Worm (Caenorhabditis elegans) whole organism, late embryonic: Measurements from ENCODE around the gene str-113.

Experiments
- C08G9.2 ChIP-seq: sonication (generic microtip); optimal IDR thresholded peaks from 2 replicates; lab custom pipeline; 2016; ENCODE audit warnings: mild to moderate bottlenecking, missing genetic modification characterization, moderate library complexity, missing compliant biosample characterization
- F13H6.1 ChIP-seq: sonication (generic microtip); optimal IDR thresholded peaks from 2 replicates; lab custom pipeline; 2016; ENCODE audit warnings: missing genetic modification characterization, missing compliant biosample characterization
- Y22D7AL.16 ChIP-seq: sonication (generic microtip); optimal IDR thresholded peaks from 2 replicates; lab custom pipeline; 2016; ENCODE audit warnings: missing genetic modification characterization, missing compliant biosample characterization
- ceh-18 ChIP-seq: sonication (generic microtip); optimal IDR thresholded peaks from 2 replicates; lab custom pipeline; 2016; ENCODE audit warnings: missing genetic modification characterization, missing compliant biosample characterization
- ceh-2 ChIP-seq: sonication (generic microtip); optimal IDR thresholded peaks from 2 replicates; lab custom pipeline; 2016; ENCODE audit warnings: missing genotype, missing genetic modification characterization, missing compliant biosample characterization
- ceh-30 ChIP-seq: fragments of 150-350 bp; optimal IDR thresholded peaks from 2 replicates; lab custom pipeline; 2014; ENCODE audit warnings: missing biosample characterization, missing genetic modification characterization
- ceh-45 ChIP-seq: fragments of 200-800 bp; sonication (Bioruptor generic); IDR thresholded peaks from 2 replicates; pipeline ENCODE4 v1.3.6; 2022; ENCODE audit warnings: missing genetic modification reagents, missing genetic modification characterization, missing compliant biosample characterization
- ceh-9 ChIP-seq: sonication (generic microtip); optimal IDR thresholded peaks from 2 replicates; lab custom pipeline; 2016; ENCODE audit warnings: mild to moderate bottlenecking, missing genetic modification characterization, inconsistent platforms, missing compliant biosample characterization
- che-1 ChIP-seq: sonication (generic microtip); optimal IDR thresholded peaks from 2 replicates; lab custom pipeline; 2016; ENCODE audit warnings: mild to moderate bottlenecking, missing genetic modification characterization, missing compliant biosample characterization
- dmd-4 ChIP-seq: sonication (generic microtip); optimal IDR thresholded peaks from 2 replicates; lab custom pipeline; 2016; ENCODE audit warnings: borderline replicate concordance, missing genetic modification characterization, missing compliant biosample characterization
- elt-2 ChIP-seq: sonication (generic microtip); optimal IDR thresholded peaks from 2 replicates; lab custom pipeline; 2016; ENCODE audit warnings: missing genetic modification reagents, missing genetic modification characterization, missing compliant biosample characterization
- ets-4 ChIP-seq: sonication (generic microtip); optimal IDR thresholded peaks from 2 replicates; lab custom pipeline; 2016; ENCODE audit warnings: missing genetic modification characterization, missing compliant biosample characterization
- fkh-10 ChIP-seq: fragments of 150-350 bp; optimal IDR thresholded peaks from 2 replicates; lab custom pipeline; 2014; ENCODE audit warnings: missing biosample characterization, missing genetic modification reagents, missing genetic modification characterization
- gmeb-2 ChIP-seq: sonication (generic microtip); optimal IDR thresholded peaks from 2 replicates; lab custom pipeline; 2016; ENCODE audit warnings: missing genetic modification characterization, inconsistent platforms, missing compliant biosample characterization
- hlh-13 ChIP-seq: fragments of 200-800 bp; sonication (Bioruptor generic); optimal IDR thresholded peaks from 2 replicates; lab custom pipeline; 2018; ENCODE audit warnings: mild to moderate bottlenecking, missing genetic modification characterization, missing compliant biosample characterization
- hlh-15 ChIP-seq: sonication (generic microtip); optimal IDR thresholded peaks from 2 replicates; lab custom pipeline; 2016; ENCODE audit warnings: missing genetic modification characterization, missing compliant biosample characterization
- hlh-30 ChIP-seq: sonication (generic microtip); optimal IDR thresholded peaks from 2 replicates; lab custom pipeline; 2017; ENCODE audit warnings: antibody characterized with exemption, missing genetic modification characterization, missing compliant biosample characterization; ENCODE audit not compliant: insufficient read depth
- hlh-6 ChIP-seq: sonication (generic microtip); optimal IDR thresholded peaks from 2 replicates; lab custom pipeline; 2016; ENCODE audit warnings: missing genotype, missing genetic modification characterization, missing compliant biosample characterization
- lim-6 ChIP-seq: sonication (generic microtip); optimal IDR thresholded peaks from 2 replicates; lab custom pipeline; 2016; ENCODE audit warnings: missing genetic modification characterization, missing compliant biosample characterization
- lin-11 ChIP-seq: fragments of 200-800 bp; sonication (Bioruptor generic); optimal IDR thresholded peaks from 2 replicates; lab custom pipeline; 2018; ENCODE audit warnings: mild to moderate bottlenecking, missing genetic modification characterization, missing compliant biosample characterization
- mec-3 ChIP-seq: sonication (generic microtip); optimal IDR thresholded peaks from 2 replicates; lab custom pipeline; 2016; ENCODE audit warnings: borderline replicate concordance, missing genetic modification characterization, missing compliant biosample characterization
- nhr-11 ChIP-seq: fragments of 150-350 bp; optimal IDR thresholded peaks from 2 replicates; lab custom pipeline; 2014; ENCODE audit warnings: missing biosample characterization, missing genetic modification characterization
- nhr-232 ChIP-seq: sonication (generic microtip); optimal IDR thresholded peaks from 2 replicates; lab custom pipeline; 2016; ENCODE audit warnings: missing genetic modification characterization, missing compliant biosample characterization
- odd-2 ChIP-seq: sonication (generic microtip); optimal IDR thresholded peaks from 2 replicates; lab custom pipeline; 2017; ENCODE audit warnings: antibody characterized with exemption, mild to moderate bottlenecking, missing genetic modification characterization, missing compliant biosample characterization
- pat-9 ChIP-seq: fragments of 200-800 bp; sonication (Bioruptor generic); optimal IDR thresholded peaks from 2 replicates; lab custom pipeline; 2018; ENCODE audit warnings: mild to moderate bottlenecking, missing genetic modification characterization, moderate library complexity, missing compliant biosample characterization
- pha-2 ChIP-seq: sonication (generic microtip); optimal IDR thresholded peaks from 2 replicates; lab custom pipeline; 2017; ENCODE audit warnings: mild to moderate bottlenecking, missing genetic modification characterization, missing compliant biosample characterization
- pqm-1 ChIP-seq: sonication (generic microtip); optimal IDR thresholded peaks from 2 replicates; lab custom pipeline; 2016; ENCODE audit warnings: missing genetic modification characterization, missing compliant biosample characterization
- rnt-1 ChIP-seq: sonication (generic microtip); optimal IDR thresholded peaks from 2 replicates; lab custom pipeline; 2016; ENCODE audit warnings: missing genetic modification characterization, missing compliant biosample characterization
- sox-2 ChIP-seq: fragments of 200-800 bp; sonication (Bioruptor generic); IDR thresholded peaks from 2 replicates; pipeline ENCODE4 v1.3.6; 2022; ENCODE audit warnings: missing genetic modification reagents, missing genetic modification characterization, missing compliant biosample characterization
- syd-9 ChIP-seq: sonication (generic microtip); optimal IDR thresholded peaks from 2 replicates; lab custom pipeline; 2016; ENCODE audit warnings: mild to moderate bottlenecking, missing genetic modification characterization, moderate library complexity, missing compliant biosample characterization
- tbx-2 ChIP-seq: sonication (generic microtip); optimal IDR thresholded peaks from 2 replicates; lab custom pipeline; 2016; ENCODE audit warnings: missing genetic modification characterization, missing compliant biosample characterization
- ttx-3 ChIP-seq: sonication (generic microtip); optimal IDR thresholded peaks from 2 replicates; lab custom pipeline; 2016; ENCODE audit warnings: missing genetic modification reagents, missing genetic modification characterization, missing compliant biosample characterization
- unc-42 ChIP-seq: sonication (generic microtip); optimal IDR thresholded peaks from 2 replicates; lab custom pipeline; 2016; ENCODE audit warnings: missing genotype, missing genetic modification characterization, missing compliant biosample characterization
- zip-5 ChIP-seq: sonication (generic microtip); optimal IDR thresholded peaks from 2 replicates; lab custom pipeline; 2016; ENCODE audit warnings: missing genetic modification characterization, missing compliant biosample characterization
- ztf-16 ChIP-seq: sonication (generic microtip); optimal IDR thresholded peaks from 2 replicates; lab custom pipeline; 2017; ENCODE audit warnings: missing genetic modification characterization, missing compliant biosample characterization

The str-113 gene

DNA sequence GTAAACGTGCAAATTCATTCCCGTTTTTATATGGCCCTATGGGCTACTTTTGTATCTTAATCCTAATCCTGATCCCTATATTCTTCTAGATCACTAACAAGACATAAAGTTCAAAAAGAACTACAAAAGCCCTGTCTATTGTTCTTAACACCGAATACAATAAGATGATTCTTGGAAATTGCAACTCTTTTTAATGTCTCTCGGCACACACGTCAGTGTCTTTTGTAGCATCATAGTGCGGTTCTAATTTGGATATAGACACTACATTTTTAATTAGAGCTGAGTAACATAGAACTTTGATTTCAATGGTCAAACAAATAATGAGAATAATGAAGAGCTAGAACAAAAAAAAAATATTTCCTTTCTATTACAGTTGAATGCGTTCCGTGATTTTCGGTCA is 26.9 kb downstream of the str-113 start:
- TF ChIP-seq hlh-13 (GFP tag; lab: Kevin White, UChicago) (no peak), dmd-4 (tag; lab: Kevin White, UChicago) (no peak), hlh-30 (tag; lab: Kevin White, UChicago) (no peak), lim-6 (no peak), ceh-18 (tag; lab: Kevin White, UChicago) (no peak), pha-2 (no peak), hlh-15 (tag; lab: Kevin White, UChicago) (no peak), mec-3 (tag; lab: Kevin White, UChicago) (no peak), ttx-3 (no peak), F13H6.1 (no peak), nhr-11 (tag; lab: Kevin White, UChicago) (no peak), Y22D7AL.16 (tag; lab: Kevin White, UChicago) (no peak), rnt-1 (tag; lab: Kevin White, UChicago) (no peak), nhr-232 (no peak), fkh-10 (GFP tag; lab: Kevin White, UChicago) (no peak)
- TF ChIP-seq, all 69 proteins: peak for 0

DNA sequence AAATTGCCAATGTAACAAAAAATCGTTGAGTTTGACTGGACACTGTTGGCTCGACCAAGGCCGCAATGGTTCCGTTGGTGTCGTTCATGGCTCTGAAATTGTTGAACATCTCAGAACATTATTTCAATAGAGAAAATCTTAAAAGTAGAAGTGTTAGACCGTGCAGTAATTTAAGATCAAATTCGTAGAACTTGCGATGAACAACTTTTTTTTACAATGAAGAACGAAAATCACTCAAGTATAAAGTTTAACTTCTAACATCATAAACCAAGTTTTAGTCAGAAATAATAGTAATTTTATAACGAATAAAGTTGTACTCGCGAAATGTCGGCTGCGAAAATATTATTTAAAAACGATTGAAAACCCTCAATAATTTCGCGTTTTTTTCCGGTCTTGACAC is 29.7 kb downstream of the str-113 start, which contains the start of gene srx-41:
Gene srx-41 (minus strand): TSS at position 101 of the 400 bp plus-strand sequence.
- TF ChIP-seq tbx-2 (tag; lab: Kevin White, UChicago), result no peak
- TF ChIP-seq ceh-45 (GFP tag; lab: Robert Waterston, UW), result no peak
- no peak for TF ChIP-seq hlh-6
- no peak for TF ChIP-seq mec-3 (tag; lab: Kevin White, UChicago)
- no peak for TF ChIP-seq ceh-9
- TF ChIP-seq nhr-232, result no peak
- no peak for TF ChIP-seq odd-2 (tag; lab: Kevin White, UChicago)
- TF ChIP-seq hlh-15 (tag; lab: Kevin White, UChicago), result no peak
- TF ChIP-seq pat-9, result no peak
- no peak for TF ChIP-seq ztf-16
- no peak for TF ChIP-seq pha-2
- TF ChIP-seq zip-5 (tag; lab: Kevin White, UChicago), result no peak
- no peak for TF ChIP-seq lin-11 (tag; lab: Kevin White, UChicago)
- TF ChIP-seq unc-42 (tag; lab: Kevin White, UChicago), result no peak
- TF ChIP-seq ttx-3, result no peak
- no peak for TF ChIP-seq gmeb-2
- no peak for TF ChIP-seq che-1 (tag; lab: Kevin White, UChicago)

DNA sequence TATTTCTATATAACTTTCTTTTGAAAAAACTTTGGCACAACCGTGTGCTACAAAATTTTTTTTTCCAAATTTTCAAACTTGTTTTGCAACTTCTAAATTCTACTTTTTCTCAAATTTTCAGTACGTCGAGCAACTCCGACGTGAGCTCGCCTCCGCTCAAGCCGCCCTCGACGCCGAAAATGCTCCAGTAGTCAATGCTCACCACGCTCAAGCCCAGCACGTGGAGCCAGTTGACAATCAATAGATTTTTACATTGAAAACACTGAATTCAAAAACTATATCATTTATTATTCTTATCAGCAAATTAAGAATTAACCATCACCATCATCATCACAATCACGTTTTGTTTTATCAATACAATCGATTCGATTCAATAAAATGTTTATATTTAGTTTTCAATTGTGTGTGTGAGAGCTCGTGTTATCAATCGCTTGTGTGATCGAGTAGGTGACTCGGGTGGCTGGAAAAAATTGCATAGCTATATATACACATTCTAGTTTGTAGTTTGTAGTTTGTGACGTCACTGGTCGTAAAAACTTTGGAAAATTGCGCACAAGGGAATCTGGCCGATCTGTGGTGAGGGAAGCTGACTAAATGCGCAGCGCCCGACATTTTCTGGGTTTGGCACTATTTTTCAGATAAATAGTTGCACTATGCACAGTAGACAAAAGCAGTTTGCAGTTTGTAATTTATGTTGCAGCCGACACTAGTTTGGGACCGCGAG is 32.3 kb downstream of the str-113 start:
- no peak for TF ChIP-seq ceh-18 (tag; lab: Kevin White, UChicago)
- TF ChIP-seq elt-2, result peak; percentile 38
- peak; percentile 28 for TF ChIP-seq pqm-1 (tag; lab: Kevin White, UChicago)
- no peak for TF ChIP-seq tbx-2 (tag; lab: Kevin White, UChicago)
- TF ChIP-seq sox-2 (GFP tag; lab: Robert Waterston, UW), result no peak
- TF ChIP-seq ceh-30 (tag; lab: Kevin White, UChicago), result no peak
- no peak for TF ChIP-seq dmd-4 (tag; lab: Kevin White, UChicago)

DNA sequence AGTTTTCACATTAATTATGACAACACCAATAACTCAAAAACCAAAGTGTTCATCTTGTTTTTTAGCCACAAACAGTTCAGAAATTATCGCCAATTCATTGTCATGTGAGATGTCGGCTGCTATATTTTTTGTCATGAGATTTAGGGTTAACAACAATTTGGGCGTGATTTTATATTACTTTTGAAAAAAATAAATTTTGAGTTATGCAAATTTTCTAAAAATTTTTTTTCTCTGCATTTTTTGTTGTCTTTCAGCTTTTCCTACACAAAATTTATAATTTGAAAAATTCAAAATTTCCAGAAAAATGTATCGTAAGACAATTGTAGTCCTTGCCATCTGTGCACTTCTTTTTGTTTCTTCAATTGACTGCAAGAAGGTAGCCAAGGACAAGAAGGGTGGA is 33.7 kb downstream of the str-113 start, which contains the start of gene F59B1.2:
Gene F59B1.2 (plus strand): TSS at position 301 of the 400 bp plus-strand sequence.
- no peak for TF ChIP-seq ets-4
- TF ChIP-seq C08G9.2, result no peak
- no peak for TF ChIP-seq pqm-1 (tag; lab: Kevin White, UChicago)
- TF ChIP-seq ceh-45 (GFP tag; lab: Robert Waterston, UW), result no peak
- no peak for TF ChIP-seq syd-9
- TF ChIP-seq odd-2 (tag; lab: Kevin White, UChicago), result no peak
- no peak for TF ChIP-seq ceh-2
- TF ChIP-seq, all 69 proteins: peak for 0
